Fruit fly (Drosophila melanogaster) whole organism, embryonic: ENCODE measurements around the gene CG10738.
A peak's percentile ranks its signal among the peaks of the same experiment; 100 is the strongest.

Experiments used
- Aef1 ChIP-seq: fragments of 200-800 bp; sonication (Bioruptor generic); IDR thresholded peaks from 3 replicates; pipeline ENCODE4 v1.3.6; 2022; ENCODE audit warnings: missing biosample characterization, missing genetic modification characterization
- CG10209 ChIP-seq: fragments of 200-800 bp; sonication (Bioruptor generic); optimal IDR thresholded peaks from 3 replicates; lab custom pipeline; 2017; ENCODE audit warnings: missing biosample characterization, mild to moderate bottlenecking, missing genetic modification characterization, missing genetic modification reagents
- CG10979 ChIP-seq: fragments of 200-800 bp; sonication (Bioruptor generic); optimal IDR thresholded peaks from 2 replicates; lab custom pipeline; 2018; ENCODE audit warnings: missing biosample characterization, mild to moderate bottlenecking, missing genetic modification characterization, moderate library complexity
- CG11723 ChIP-seq: fragments of 200-800 bp; sonication (Bioruptor generic); optimal IDR thresholded peaks from 2 replicates; lab custom pipeline; 2017; ENCODE audit warnings: missing biosample characterization, mild to moderate bottlenecking, missing genetic modification characterization
- CG12104 ChIP-seq: fragments of 200-800 bp; sonication (Bioruptor generic); optimal IDR thresholded peaks from 3 replicates; lab custom pipeline; 2016; ENCODE audit warnings: missing biosample characterization, missing genetic modification characterization
- CG13775 ChIP-seq: fragments of 200-800 bp; sonication (Bioruptor generic); optimal IDR thresholded peaks from 3 replicates; lab custom pipeline; 2017; ENCODE audit warnings: missing biosample characterization, mild to moderate bottlenecking, missing genetic modification characterization
- CG14965 ChIP-seq: fragments of 200-800 bp; sonication (Bioruptor generic); optimal IDR thresholded peaks from 2 replicates; lab custom pipeline; 2016; ENCODE audit warnings: missing biosample characterization, missing genetic modification characterization, borderline replicate concordance
- CG17186 ChIP-seq: fragments of 200-800 bp; sonication (Bioruptor generic); optimal IDR thresholded peaks from 3 replicates; lab custom pipeline; 2017; ENCODE audit warnings: missing biosample characterization, missing genetic modification reagents, missing genetic modification characterization
- CG2199 ChIP-seq: fragments of 200-800 bp; sonication (Bioruptor generic); IDR thresholded peaks from 3 replicates; pipeline ENCODE4 v1.3.6; 2022; ENCODE audit warnings: missing biosample characterization, missing genetic modification characterization
- CG32532 ChIP-seq: fragments of 200-800 bp; sonication (Bioruptor generic); IDR thresholded peaks from 2 replicates; pipeline ENCODE4 v1.3.6; 2022; ENCODE audit warnings: missing biosample characterization, missing genetic modification characterization
- CG32772 ChIP-seq: fragments of 200-800 bp; sonication (Bioruptor generic); IDR thresholded peaks from 2 replicates; pipeline ENCODE4 v1.3.6; 2022; ENCODE audit warnings: missing biosample characterization, missing genetic modification characterization
- CG4328 ChIP-seq: fragments of 200-800 bp; sonication (Bioruptor generic); optimal IDR thresholded peaks from 3 replicates; lab custom pipeline; 2017; ENCODE audit warnings: missing biosample characterization, missing genetic modification reagents, missing genetic modification characterization
- CG4424 ChIP-seq: fragments of 200-800 bp; sonication (Bioruptor generic); optimal IDR thresholded peaks from 3 replicates; lab custom pipeline; 2016; ENCODE audit warnings: missing biosample characterization, missing genetic modification characterization
- CG4617 ChIP-seq: fragments of 200-800 bp; sonication (Bioruptor generic); optimal IDR thresholded peaks from 3 replicates; lab custom pipeline; 2016; ENCODE audit warnings: missing biosample characterization, missing genetic modification characterization, borderline replicate concordance
- CG4820 ChIP-seq: fragments of 200-800 bp; sonication (Bioruptor generic); optimal IDR thresholded peaks from 3 replicates; lab custom pipeline; 2016; ENCODE audit warnings: missing biosample characterization, missing genetic modification characterization
- CG6683 ChIP-seq: fragments of 200-800 bp; sonication (Bioruptor generic); optimal IDR thresholded peaks from 2 replicates; lab custom pipeline; 2017; ENCODE audit warnings: missing biosample characterization, mild to moderate bottlenecking, missing genetic modification characterization, missing genetic modification reagents
- CG7928 ChIP-seq: fragments of 200-800 bp; sonication (Bioruptor generic); optimal IDR thresholded peaks from 2 replicates; lab custom pipeline; 2017; ENCODE audit warnings: missing biosample characterization, mild to moderate bottlenecking, missing genetic modification characterization
- CG7963 ChIP-seq: fragments of 200-800 bp; sonication (Bioruptor generic); IDR thresholded peaks from 3 replicates; pipeline ENCODE4 v1.3.6; 2022; ENCODE audit warnings: missing biosample characterization, missing genetic modification characterization; ENCODE audit not compliant: partially characterized antibody
- CG7987 ChIP-seq: fragments of 200-800 bp; sonication (Bioruptor generic); optimal IDR thresholded peaks from 2 replicates; lab custom pipeline; 2018; ENCODE audit warnings: missing biosample characterization, mild to moderate bottlenecking, missing genetic modification characterization, moderate library complexity
- CTCF ChIP-seq: fragments of 200-800 bp; sonication (Bioruptor generic); optimal IDR thresholded peaks from 2 replicates; lab custom pipeline; 2017; ENCODE audit warnings: missing biosample characterization, mild to moderate bottlenecking, missing genetic modification characterization, moderate library complexity
- CkIIα-i1 ChIP-seq: fragments of 200-800 bp; sonication (Bioruptor generic); IDR thresholded peaks from 2 replicates; pipeline ENCODE4 v1.3.6; 2022; ENCODE audit warnings: missing biosample characterization, missing genetic modification characterization
- D ChIP-seq, 2 experiments: fragments of 200-800 bp in 1 of 2; fragments of >200 bp in 1 of 2; sonication (Bioruptor generic) in 1 of 2; optimal IDR thresholded peaks; 2 replicates in 1 of 2; 3 replicates in 1 of 2; lab custom pipeline; 2017; ENCODE audit warnings: mild to moderate bottlenecking in 1 of 2, missing biosample characterization in 1 of 2, missing genetic modification characterization in 1 of 2, missing genetic modification reagents in 1 of 2
- D19B ChIP-seq: fragments of 200-800 bp; sonication (Bioruptor generic); optimal IDR thresholded peaks from 2 replicates; lab custom pipeline; 2017; ENCODE audit warnings: missing biosample characterization, mild to moderate bottlenecking, missing genetic modification characterization
- Deaf1 ChIP-seq: fragments of 200-800 bp; optimal IDR thresholded peaks from 3 replicates; lab custom pipeline; 2019; ENCODE audit warnings: missing biosample characterization, mild to moderate bottlenecking, missing genetic modification characterization, moderate library complexity
- Dfd ChIP-seq, 2 experiments: fragments of >200 bp; optimal IDR thresholded peaks; 2 replicates each; lab custom pipeline; 2017; ENCODE audit warnings: missing biosample characterization in 2 of 2, missing genetic modification characterization in 2 of 2
- Dip3 ChIP-seq: fragments of 200-800 bp; sonication (Bioruptor generic); optimal IDR thresholded peaks from 3 replicates; lab custom pipeline; 2016; ENCODE audit warnings: missing biosample characterization, missing genetic modification characterization
- Hmx ChIP-seq: fragments of 200-800 bp; sonication (Bioruptor generic); optimal IDR thresholded peaks from 2 replicates; lab custom pipeline; 2016; ENCODE audit warnings: missing biosample characterization, missing genetic modification characterization
- Kr ChIP-seq: fragments of 200-800 bp; sonication (Bioruptor generic); optimal IDR thresholded peaks from 2 replicates; lab custom pipeline; 2017; ENCODE audit warnings: missing biosample characterization, mild to moderate bottlenecking, missing genetic modification characterization
- Lhr ChIP-seq: fragments of 200-800 bp; sonication (Bioruptor generic); optimal IDR thresholded peaks from 3 replicates; lab custom pipeline; 2017; ENCODE audit warnings: mild to moderate bottlenecking, missing biosample characterization, missing genetic modification reagents, missing genetic modification characterization
- MBD-R2 ChIP-seq: fragments of 200-800 bp; sonication (Bioruptor generic); IDR thresholded peaks from 2 replicates; pipeline ENCODE4 v1.3.6; 2022; ENCODE audit warnings: missing biosample characterization, missing genetic modification characterization
- NC2α ChIP-seq: fragments of 200-800 bp; sonication (Bioruptor generic); optimal IDR thresholded peaks from 2 replicates; lab custom pipeline; 2016; ENCODE audit warnings: missing biosample characterization, missing genetic modification characterization
- Nf-YB ChIP-seq: fragments of 200-800 bp; sonication (Bioruptor generic); optimal IDR thresholded peaks from 3 replicates; lab custom pipeline; 2019; ENCODE audit warnings: missing biosample characterization, mild to moderate bottlenecking, missing genetic modification characterization, moderate library complexity
- Xrp1 ChIP-seq: fragments of 200-800 bp; sonication (Bioruptor generic); IDR thresholded peaks from 2 replicates; pipeline ENCODE4 v1.3.6; 2022; ENCODE audit warnings: missing biosample characterization, missing genetic modification characterization
- abd-A ChIP-seq: fragments of 200-800 bp; sonication (Bioruptor generic); optimal IDR thresholded peaks from 3 replicates; lab custom pipeline; 2019; ENCODE audit warnings: missing biosample characterization, mild to moderate bottlenecking, missing genetic modification characterization, moderate library complexity
- ash1 ChIP-seq: fragments of 200-800 bp; sonication (Bioruptor generic); optimal IDR thresholded peaks from 2 replicates; lab custom pipeline; 2018; ENCODE audit warnings: missing biosample characterization, mild to moderate bottlenecking, missing genetic modification characterization
- bsh ChIP-seq, 2 experiments: fragments of 200-800 bp; sonication (Bioruptor generic); optimal IDR thresholded peaks; 2 replicates each; lab custom pipeline; 2017 to 2018; ENCODE audit warnings: mild to moderate bottlenecking in 2 of 2, missing biosample characterization in 2 of 2, missing genetic modification characterization in 2 of 2, moderate library complexity in 1 of 2
- dati ChIP-seq: fragments of 200-800 bp; sonication (Bioruptor generic); IDR thresholded peaks from 2 replicates; pipeline ENCODE4 v1.3.6; 2022; ENCODE audit warnings: missing biosample characterization, missing genetic modification characterization
- dpn ChIP-seq, 2 experiments: fragments of 200-800 bp; sonication (Bioruptor generic); optimal IDR thresholded peaks; 3 replicates each; lab custom pipeline; 2016; ENCODE audit warnings: missing biosample characterization in 2 of 2, missing genetic modification characterization in 2 of 2
- gce ChIP-seq: fragments of 200-800 bp; sonication (Bioruptor generic); IDR thresholded peaks from 3 replicates; pipeline ENCODE4 v1.3.6; 2022; ENCODE audit warnings: missing biosample characterization, missing genetic modification characterization
- grau ChIP-seq: fragments of 200-800 bp; optimal IDR thresholded peaks from 3 replicates; lab custom pipeline; 2019; ENCODE audit warnings: missing biosample characterization, mild to moderate bottlenecking, missing genetic modification characterization, moderate library complexity
- lmd ChIP-seq: fragments of 200-800 bp; sonication (Bioruptor generic); IDR thresholded peaks from 2 replicates; pipeline ENCODE4 v1.3.6; 2022; ENCODE audit warnings: missing biosample characterization, missing genetic modification characterization
- nmo ChIP-seq: fragments of 200-800 bp; sonication (Bioruptor generic); optimal IDR thresholded peaks from 2 replicates; lab custom pipeline; 2018; ENCODE audit warnings: missing biosample characterization, mild to moderate bottlenecking, missing genetic modification characterization, moderate library complexity
- phol ChIP-seq: fragments of 200-800 bp; sonication (Bioruptor generic); optimal IDR thresholded peaks from 3 replicates; lab custom pipeline; 2018; ENCODE audit warnings: missing biosample characterization, mild to moderate bottlenecking, missing genetic modification characterization, moderate library complexity
- salm ChIP-seq: fragments of 200-800 bp; sonication (Bioruptor generic); optimal IDR thresholded peaks from 2 replicates; lab custom pipeline; 2018; ENCODE audit warnings: missing biosample characterization, mild to moderate bottlenecking, missing genetic modification characterization
- sim ChIP-seq: fragments of 200-800 bp; sonication (Bioruptor generic); IDR thresholded peaks from 2 replicates; pipeline ENCODE4 v1.3.6; 2022; ENCODE audit warnings: missing biosample characterization, missing genetic modification characterization
- sna ChIP-seq: fragments of 200-800 bp; sonication (Bioruptor generic); IDR thresholded peaks from 2 replicates; pipeline ENCODE4 v1.3.6; 2022; ENCODE audit warnings: missing biosample characterization, missing genetic modification characterization; ENCODE audit not compliant: partially characterized antibody
- sqz ChIP-seq: fragments of 200-800 bp; sonication (Bioruptor generic); optimal IDR thresholded peaks from 3 replicates; lab custom pipeline; 2018; ENCODE audit warnings: missing biosample characterization, mild to moderate bottlenecking, missing genetic modification characterization
- stc ChIP-seq: fragments of 200-800 bp; sonication (Bioruptor generic); IDR thresholded peaks from 2 replicates; pipeline ENCODE4 v1.3.6; 2022; ENCODE audit warnings: missing biosample characterization, missing genetic modification characterization
- stwl ChIP-seq: fragments of 200-800 bp; sonication (Bioruptor generic); optimal IDR thresholded peaks from 3 replicates; lab custom pipeline; 2018; ENCODE audit warnings: missing biosample characterization, mild to moderate bottlenecking, missing genetic modification characterization, moderate library complexity

Gene CG10738

DNA sequence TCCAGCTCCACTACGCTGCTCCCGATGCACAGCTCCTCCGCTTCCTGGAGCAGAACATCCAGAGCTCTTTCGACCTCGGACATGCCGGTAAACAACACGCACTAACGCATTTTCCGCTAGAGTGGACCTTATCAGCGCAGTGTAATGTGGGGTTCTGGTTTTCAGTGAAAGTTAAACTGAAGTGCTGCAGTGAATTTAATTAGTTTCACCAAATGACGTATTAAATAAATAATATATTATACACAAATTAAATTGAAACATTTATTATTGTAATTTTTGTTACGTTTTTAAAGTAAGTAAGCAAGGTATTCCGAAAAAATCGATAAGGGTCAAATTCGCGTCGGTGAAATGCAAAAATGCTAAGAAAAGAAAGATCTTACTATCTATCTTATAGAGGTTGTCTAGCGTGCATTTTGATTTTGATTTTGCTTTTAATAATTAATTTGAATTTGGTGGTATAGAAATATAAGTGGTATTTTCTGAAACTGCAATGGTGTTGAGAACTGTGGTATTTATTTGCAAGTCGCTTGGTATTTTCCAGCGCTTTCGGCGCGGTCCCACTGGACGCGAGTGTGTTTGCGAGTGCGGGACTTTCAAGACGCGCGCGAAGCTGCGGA is at the start of gene CG10738, which contains the start of gene JMJD7 (continued):
- TF ChIP-seq CG12104 (peak; percentile 43), grau (tag; lab: Kevin White, UChicago) (peak; percentile 30), D19B (GFP tag; lab: Kevin White, UChicago) (peak; percentile 18), sim (no peak), MBD-R2 (GFP tag; lab: Robert Waterston, UW) (peak; percentile 85), Aef1 (GFP tag; lab: Robert Waterston, UW) (peak; percentile 63), Hmx (GFP tag; lab: Kevin White, UChicago) (no peak), Kr (GFP tag; lab: Kevin White, UChicago) (no peak), gce (peak; percentile 38; the same call in 1 of the 3 replicates), dpn (GFP tag; optimal IDR thresholded peaks at IDR 0.05; lab: Kevin White, UChicago) (peak in 1 of 2 experiments; percentile 15), CG32532 (GFP tag; lab: Robert Waterston, UW) (peak; percentile 85), abd-A (tag; lab: Kevin White, UChicago) (no peak), CG7987 (GFP tag; lab: Kevin White, UChicago) (peak; percentile 74), stc (GFP tag; lab: Robert Waterston, UW) (peak; percentile 41), bsh (GFP tag; optimal IDR thresholded peaks at IDR 0.05; lab: Kevin White, UChicago) (peak in 1 of 2 experiments; percentile 13), nmo (GFP tag; lab: Kevin White, UChicago) (peak; percentile 39), CG10979 (tag; lab: Kevin White, UChicago) (peak; percentile 31), CG4328 (GFP tag; lab: Kevin White, UChicago) (peak; percentile 56), Dip3 (peak; percentile 51), phol (peak; percentile 48), stwl (peak; percentile 33), lmd (peak; percentile 73), ash1 (GFP tag; lab: Kevin White, UChicago) (no peak), dati (peak; percentile 66; the same call in 1 of the 2 replicates), sqz (GFP tag; lab: Kevin White, UChicago) (no peak), CG2199 (0 out of 3 replicates have a peak, but pooled peaks have one; percentile 59), Nf-YB (GFP tag; lab: Kevin White, UChicago) (no peak), Xrp1 (peak; percentile 66), salm (no peak), CG4617 (no peak), CG4424 (GFP tag; lab: Kevin White, UChicago) (peak; percentile 48), CkIIα-i1 (GFP tag; lab: Robert Waterston, UW) (no peak), CG7928 (GFP tag; lab: Kevin White, UChicago) (peak; percentile 43), CG6683 (GFP tag; lab: Kevin White, UChicago) (peak; percentile 43), sna (GFP tag; lab: Robert Waterston, UW) (no peak), CG10209 (no peak), CG14965 (GFP tag; lab: Kevin White, UChicago) (no peak), CG13775 (GFP tag; lab: Kevin White, UChicago) (peak; percentile 28), CTCF (GFP tag; lab: Kevin White, UChicago) (peak; percentile 27), CG32772 (peak; percentile 75), Dfd (GFP tag; optimal IDR thresholded peaks at IDR 0.05; lab: Kevin White, UChicago) (no peak), CG11723 (GFP tag; lab: Kevin White, UChicago) (no peak), Deaf1 (tag; lab: Kevin White, UChicago) (peak; percentile 33), CG7963 (GFP tag; lab: Robert Waterston, UW) (no peak), CG17186 (GFP tag; lab: Kevin White, UChicago) (no peak), D (optimal IDR thresholded peaks at IDR 0.05; lab: Kevin White, UChicago) (no peak), D (GFP tag; optimal IDR thresholded peaks at IDR 0.05; lab: Kevin White, UChicago) (peak; percentile 68), NC2α (GFP tag; lab: Kevin White, UChicago) (no peak), CG4820 (GFP tag; lab: Kevin White, UChicago) (peak; percentile 62), Lhr (GFP tag; lab: Kevin White, UChicago) (no peak)
